Worm (Caenorhabditis elegans): Measurements from ENCODE around the gene F54F12.1.

DNA sequence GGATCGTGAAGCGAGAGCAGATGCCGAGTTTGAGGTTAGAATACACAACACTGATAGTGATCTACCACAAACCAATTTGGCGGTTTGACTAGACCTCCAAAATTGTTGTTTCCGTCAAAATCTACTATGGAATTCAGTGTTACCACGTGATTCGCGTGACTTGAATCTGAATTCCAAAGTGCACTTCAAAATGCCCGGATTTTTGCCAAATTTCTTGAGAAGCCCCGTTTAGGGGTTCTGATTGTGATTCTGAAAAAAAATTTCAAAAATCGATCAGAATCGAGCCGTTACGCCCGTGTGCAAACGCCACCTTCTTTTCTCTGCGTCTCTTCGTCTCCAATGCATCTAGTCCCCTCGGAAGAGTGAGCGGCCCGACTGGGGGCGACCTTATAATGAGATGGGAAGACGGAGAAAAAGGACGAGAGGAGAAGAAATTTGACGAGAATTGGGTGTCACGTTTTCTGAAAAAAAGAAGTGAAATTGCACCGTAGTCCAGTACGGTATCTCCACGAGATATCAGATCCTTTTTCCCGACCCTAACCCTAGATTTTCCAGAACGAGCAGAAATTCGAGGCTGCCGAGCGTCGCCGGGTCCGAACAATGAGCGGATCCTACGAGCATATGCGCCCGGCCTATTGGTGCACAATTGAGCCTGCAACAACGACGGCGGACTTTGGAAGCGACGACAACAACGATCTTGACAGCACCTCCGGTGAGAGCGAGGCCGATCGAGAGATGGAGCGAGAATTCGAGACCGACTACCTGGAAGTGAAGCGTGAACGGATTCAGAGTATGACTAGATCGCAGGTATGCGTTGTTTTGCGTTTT, 16.4 kb upstream of the F54F12.1 start:
- TF ChIP-seq egl-27 (tag; optimal IDR thresholded peaks at IDR 0.05) (no peak), nhr-11 (tag; optimal IDR thresholded peaks at IDR 0.05) (no peak), irx-1 (tag; optimal IDR thresholded peaks at IDR 0.05) (no peak), unc-62 (GFP tag; optimal IDR thresholded peaks at IDR 0.05) (no peak), nhr-237 (tag; optimal IDR thresholded peaks at IDR 0.05) (no peak), mdl-1 (tag; optimal IDR thresholded peaks at IDR 0.05) (no peak), blmp-1 (tag; optimal IDR thresholded peaks at IDR 0.05) (peak; percentile 38)

All from whole organism, L1 larva.